Worm (Caenorhabditis elegans) whole organism, L1 larva: ENCODE results near the gene F49C12.1.
"Not testable (repeated sequence)": the region's sequence is repeated elsewhere in the genome, so short reads cannot be mapped to it uniquely, and the experiment has no call there.

Source experiments
- C04F5.9 ChIP-seq: sonication (generic microtip); optimal IDR thresholded peaks from 2 replicates; lab custom pipeline; 2016; ENCODE audit warnings: missing genetic modification characterization, missing compliant biosample characterization
- C16A3.4 ChIP-seq: fragments of 150-350 bp; optimal IDR thresholded peaks from 2 replicates; lab custom pipeline; 2014; ENCODE audit warnings: missing biosample characterization, missing genetic modification characterization
- Y116A8C.19 ChIP-seq: sonication (generic microtip); optimal IDR thresholded peaks from 2 replicates; lab custom pipeline; 2016; ENCODE audit warnings: missing compliant biosample characterization, missing genetic modification characterization, borderline replicate concordance
- aha-1 ChIP-seq: fragments of 150-350 bp; optimal IDR thresholded peaks from 2 replicates; lab custom pipeline; 2014; ENCODE audit warnings: missing biosample characterization, missing genetic modification characterization
- blmp-1 ChIP-seq: fragments of 150-350 bp; optimal IDR thresholded peaks from 2 replicates; lab custom pipeline; 2014; ENCODE audit warnings: missing biosample characterization, missing genetic modification characterization
- ceh-82 ChIP-seq, 3 experiments: fragments of 150-350 bp in 1 of 3; sonication (generic microtip) in 2 of 3; optimal IDR thresholded peaks; 2 replicates each; lab custom pipeline; 2014 to 2017; ENCODE audit warnings: missing biosample characterization in 3 of 3, missing genetic modification characterization in 3 of 3
- ceh-90 ChIP-seq: sonication (generic microtip); optimal IDR thresholded peaks from 2 replicates; lab custom pipeline; 2016; ENCODE audit warnings: missing genetic modification characterization, missing compliant biosample characterization
- ces-1 ChIP-seq: fragments of 150-350 bp; optimal IDR thresholded peaks from 2 replicates; lab custom pipeline; 2014; ENCODE audit warnings: missing biosample characterization, missing genetic modification reagents, missing genetic modification characterization
- efl-3 ChIP-seq: fragments of 200-800 bp; sonication (Bioruptor generic); optimal IDR thresholded peaks from 2 replicates; lab custom pipeline; 2018; ENCODE audit warnings: mild to moderate bottlenecking, missing genetic modification characterization, missing compliant biosample characterization
- elt-2 ChIP-seq: sonication (generic microtip); optimal IDR thresholded peaks from 2 replicates; lab custom pipeline; 2016; ENCODE audit warnings: missing genetic modification characterization, mild to moderate bottlenecking, inconsistent platforms, missing compliant biosample characterization, missing genetic modification reagents
- elt-3 ChIP-seq, 6 experiments: fragments of 150-350 bp in 1 of 6; sonication (generic microtip); optimal IDR thresholded peaks; 2 replicates each; lab custom pipeline; 2017 to 2018; ENCODE audit warnings: missing biosample characterization in 6 of 6, missing genetic modification characterization in 6 of 6, inconsistent platforms in 1 of 6
- ets-5 ChIP-seq: fragments of 200-800 bp; sonication (Bioruptor generic); IDR thresholded peaks from 2 replicates; pipeline ENCODE4 v1.3.6; 2022; ENCODE audit warnings: missing genetic modification characterization, missing compliant biosample characterization
- fkh-8 ChIP-seq: sonication (generic microtip); optimal IDR thresholded peaks from 2 replicates; lab custom pipeline; 2016; ENCODE audit warnings: mild to moderate bottlenecking, missing genetic modification characterization, missing compliant biosample characterization
- fos-1 ChIP-seq: fragments of 150-350 bp; optimal IDR thresholded peaks from 2 replicates; lab custom pipeline; 2014; ENCODE audit warnings: missing biosample characterization, missing genetic modification characterization
- grh-1 ChIP-seq: fragments of 200-800 bp; sonication (Bioruptor generic); IDR thresholded peaks from 2 replicates; pipeline ENCODE4 v1.3.6; 2022; ENCODE audit warnings: missing genetic modification reagents, missing genetic modification characterization, missing compliant biosample characterization
- hlh-4 ChIP-seq: sonication (generic microtip); optimal IDR thresholded peaks from 2 replicates; lab custom pipeline; 2016; ENCODE audit warnings: mild to moderate bottlenecking, missing genetic modification characterization, missing compliant biosample characterization
- jun-1 ChIP-seq: fragments of 150-350 bp; optimal IDR thresholded peaks from 2 replicates; lab custom pipeline; 2014; ENCODE audit warnings: missing biosample characterization, missing genetic modification reagents, missing genetic modification characterization
- lin-13 ChIP-seq: fragments of 150-350 bp; optimal IDR thresholded peaks from 2 replicates; lab custom pipeline; 2014; ENCODE audit warnings: missing biosample characterization, missing genetic modification reagents, missing genetic modification characterization
- lin-35 ChIP-seq, 2 experiments: fragments of 150-350 bp; optimal IDR thresholded peaks; 2 replicates each; lab custom pipeline; 2014; ENCODE audit warnings: missing biosample characterization in 2 of 2, missing genetic modification characterization in 2 of 2, missing genetic modification reagents in 2 of 2
- lin-39 ChIP-seq: fragments of 150-350 bp; optimal IDR thresholded peaks from 2 replicates; lab custom pipeline; 2014; ENCODE audit warnings: missing biosample characterization, missing genetic modification reagents, missing genetic modification characterization
- lsy-2 ChIP-seq, 2 experiments: fragments of 150-350 bp; optimal IDR thresholded peaks; 2 replicates each; lab custom pipeline; 2014; ENCODE audit warnings: missing biosample characterization in 2 of 2, missing genetic modification characterization in 2 of 2
- mdl-1 ChIP-seq, 2 experiments: fragments of 150-350 bp; optimal IDR thresholded peaks; 2 replicates each; lab custom pipeline; 2014 to 2017; ENCODE audit warnings: missing biosample characterization in 2 of 2, missing genetic modification characterization in 2 of 2, inconsistent platforms in 1 of 2
- mep-1 ChIP-seq: fragments of 150-350 bp; optimal IDR thresholded peaks from 2 replicates; lab custom pipeline; 2014; ENCODE audit warnings: missing biosample characterization, missing genetic modification characterization
- nhr-28 ChIP-seq: fragments of 150-350 bp; optimal IDR thresholded peaks from 2 replicates; lab custom pipeline; 2014; ENCODE audit warnings: missing biosample characterization, missing genetic modification characterization
- nhr-47 ChIP-seq: sonication (generic microtip); optimal IDR thresholded peaks from 2 replicates; lab custom pipeline; 2016; ENCODE audit warnings: mild to moderate bottlenecking, missing genetic modification characterization, moderate library complexity, missing compliant biosample characterization
- nhr-77 ChIP-seq: fragments of 150-350 bp; optimal IDR thresholded peaks from 2 replicates; lab custom pipeline; 2014; ENCODE audit warnings: missing biosample characterization, missing genetic modification characterization
- nhr-90 ChIP-seq: sonication (generic microtip); optimal IDR thresholded peaks from 2 replicates; lab custom pipeline; 2016; ENCODE audit warnings: mild to moderate bottlenecking, missing genetic modification characterization, missing compliant biosample characterization; ENCODE audit not compliant: poor library complexity
- pag-3 ChIP-seq: sonication (generic microtip); optimal IDR thresholded peaks from 2 replicates; lab custom pipeline; 2017; ENCODE audit warnings: missing genetic modification characterization, mild to moderate bottlenecking, missing compliant biosample characterization, antibody characterized with exemption, borderline replicate concordance; ENCODE audit not compliant: insufficient read depth
- pax-3 ChIP-seq: fragments of 200-800 bp; sonication (Bioruptor generic); optimal IDR thresholded peaks from 2 replicates; lab custom pipeline; 2018; ENCODE audit warnings: mild to moderate bottlenecking, missing genetic modification characterization, moderate library complexity, missing compliant biosample characterization
- pqm-1 ChIP-seq: sonication (generic microtip); optimal IDR thresholded peaks from 3 replicates; lab custom pipeline; 2017; ENCODE audit warnings: missing biosample characterization, missing genetic modification characterization
- swsn-7 ChIP-seq: sonication (generic microtip); optimal IDR thresholded peaks from 2 replicates; lab custom pipeline; 2016; ENCODE audit warnings: missing genetic modification characterization, missing compliant biosample characterization
- tbx-2 ChIP-seq: sonication (generic microtip); optimal IDR thresholded peaks from 2 replicates; lab custom pipeline; 2016; ENCODE audit warnings: missing genetic modification characterization, missing compliant biosample characterization
- unc-130 ChIP-seq: fragments of 150-350 bp; optimal IDR thresholded peaks from 2 replicates; lab custom pipeline; 2017; ENCODE audit warnings: missing biosample characterization, missing genetic modification characterization, inconsistent platforms
- unc-30 ChIP-seq: sonication (generic microtip); optimal IDR thresholded peaks from 2 replicates; lab custom pipeline; 2017; ENCODE audit warnings: missing biosample characterization, missing genetic modification characterization
- unc-62 ChIP-seq: fragments of 150-350 bp; optimal IDR thresholded peaks from 2 replicates; lab custom pipeline; 2014; ENCODE audit warnings: missing biosample characterization, missing genetic modification reagents, missing genetic modification characterization
- unc-86 ChIP-seq: sonication (generic microtip); optimal IDR thresholded peaks from 2 replicates; lab custom pipeline; 2016; ENCODE audit warnings: missing genetic modification characterization, missing compliant biosample characterization
- unc-98 ChIP-seq: fragments of 200-800 bp; sonication (Bioruptor generic); IDR thresholded peaks from 2 replicates; pipeline ENCODE4 v1.3.6; 2022; ENCODE audit warnings: missing genetic modification characterization, missing compliant biosample characterization
- ztf-11 ChIP-seq, 2 experiments: sonication (generic microtip); optimal IDR thresholded peaks; 2 replicates each; lab custom pipeline; 2016 to 2017; ENCODE audit warnings: missing genetic modification characterization in 2 of 2, missing biosample characterization in 1 of 2, missing compliant biosample characterization in 1 of 2
- ztf-4 ChIP-seq: fragments of 150-350 bp; optimal IDR thresholded peaks from 2 replicates; lab custom pipeline; 2014; ENCODE audit warnings: missing biosample characterization, missing genetic modification characterization

F49C12.1 gene

ce11 chrIV:9293825-9294224 is 2.3 kb downstream of the F49C12.1 start, which contains the start of gene nhr-264:
nhr-264 (minus strand) TSS chrIV:9293925.
- not testable (repeated sequence) for TF ChIP-seq unc-30 (tag; lab: Kevin White, UChicago); nhr-28 (tag; lab: Kevin White, UChicago); mep-1

DNA sequence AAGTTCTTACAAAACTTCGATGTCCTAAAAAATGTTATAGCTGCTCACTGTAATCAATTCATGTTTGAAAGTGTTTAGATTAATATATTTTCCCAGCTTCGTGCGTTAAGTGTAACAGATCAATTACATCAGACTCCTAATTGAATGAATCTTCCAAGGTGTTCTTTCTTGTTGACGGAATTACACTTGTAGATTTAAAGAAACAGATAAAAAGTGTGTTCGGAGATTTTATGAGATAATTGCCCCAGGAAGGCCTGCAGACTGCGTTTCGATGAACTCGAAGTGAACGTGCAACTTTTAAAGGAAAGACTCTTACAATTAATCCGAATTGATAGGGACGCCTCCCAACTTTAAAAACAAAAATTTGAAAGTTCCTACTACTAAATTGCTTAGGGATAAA is 6.5 kb downstream of the F49C12.1 start:
- TF ChIP-seq nhr-77 (tag; lab: Kevin White, UChicago): no peak
- TF ChIP-seq ceh-82 (tag; optimal IDR thresholded peaks at IDR 0.05; lab: Kevin White, UChicago): no peak
- no peak for TF ChIP-seq tbx-2 (tag; lab: Kevin White, UChicago)
- TF ChIP-seq elt-2 (tag; lab: Kevin White, UChicago): no peak
- no peak for TF ChIP-seq Y116A8C.19 (tag; lab: Kevin White, UChicago)
- TF ChIP-seq unc-98 (GFP tag; lab: Robert Waterston, UW): no peak
- TF ChIP-seq lin-39 (tag; lab: Kevin White, UChicago): no peak
- TF ChIP-seq mep-1: no peak
- TF ChIP-seq ets-5 (GFP tag; lab: Robert Waterston, UW): no peak
- no peak for TF ChIP-seq mdl-1 (tag; optimal IDR thresholded peaks at IDR 0.05; lab: Kevin White, UChicago)
- TF ChIP-seq nhr-47 (tag; lab: Kevin White, UChicago): no peak
- no peak for TF ChIP-seq fkh-8 (tag; lab: Kevin White, UChicago)
- no peak for TF ChIP-seq ces-1 (GFP tag; lab: Kevin White, UChicago)
- no peak for TF ChIP-seq unc-86
- TF ChIP-seq aha-1 (tag; lab: Kevin White, UChicago): no peak
- no peak for TF ChIP-seq grh-1
- TF ChIP-seq swsn-7 (tag; lab: Kevin White, UChicago): no peak
- TF ChIP-seq C16A3.4 (tag; lab: Kevin White, UChicago): no peak

DNA sequence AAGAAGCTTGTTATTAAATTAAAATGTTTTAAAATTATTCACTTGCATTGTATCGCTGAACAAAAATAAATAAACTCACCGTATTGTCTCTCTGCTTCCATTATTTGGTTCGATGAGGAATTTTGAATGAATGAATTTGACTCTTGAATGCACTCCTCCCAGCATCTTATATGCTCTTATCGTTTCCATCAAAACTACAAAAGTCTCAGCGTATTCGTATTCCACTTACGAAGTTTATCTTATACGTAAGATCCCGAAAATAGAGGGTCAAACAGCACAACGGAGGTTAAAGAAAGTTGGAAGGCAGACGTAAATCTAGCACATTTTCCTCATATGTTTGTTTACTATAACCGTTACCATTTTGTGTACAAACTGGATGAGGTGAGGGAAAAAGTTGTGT is 9.8 kb downstream of the F49C12.1 start, which contains the start of gene nhr-267:
Gene nhr-267, minus strand, starts transcription at position 101 of the 400 bp plus-strand sequence.
- TF ChIP-seq blmp-1 (tag; lab: Kevin White, UChicago); lsy-2 (tag; optimal IDR thresholded peaks at IDR 0.05; lab: Kevin White, UChicago); nhr-90 (tag; lab: Kevin White, UChicago): not testable (repeated sequence)

ce11 chrIV:9274008-9274529 is 22.1 kb downstream of the F49C12.1 start, which contains the start of gene nmy-3:
nmy-3 (plus strand) TSS chrIV:9274479.
- no peak for TF ChIP-seq ztf-4 (tag; lab: Kevin White, UChicago)
- TF ChIP-seq elt-3 (tag; optimal IDR thresholded peaks at IDR 0.05; lab: Kevin White, UChicago): no peak
- TF ChIP-seq ztf-11 (tag; optimal IDR thresholded peaks at IDR 0.05; lab: Kevin White, UChicago): no peak
- TF ChIP-seq pax-3 (tag; lab: Kevin White, UChicago): no peak
- TF ChIP-seq, all 84 proteins: peak for 0

DNA sequence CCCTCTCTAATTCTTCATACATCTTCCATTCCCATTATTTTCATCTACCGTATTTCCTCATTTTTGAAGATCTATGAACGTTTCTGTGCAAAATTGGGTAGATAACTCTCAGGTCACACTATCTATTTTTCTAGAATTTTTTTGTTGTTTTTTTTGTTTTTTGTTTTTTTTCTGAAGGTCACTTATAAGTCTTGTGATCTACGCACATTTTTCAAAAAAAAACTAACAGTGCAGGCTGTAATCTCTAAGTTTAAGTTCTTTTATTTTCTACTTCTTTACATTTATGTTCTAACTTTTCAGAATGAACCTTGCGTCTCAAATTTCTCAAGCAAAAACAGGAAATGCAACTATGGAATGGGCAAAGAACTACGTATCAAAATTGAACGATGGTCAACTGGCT is 26.4 kb downstream of the F49C12.1 start, which contains the start of gene flh-3:
Gene flh-3, plus strand, starts transcription at position 301 of the 400 bp plus-strand sequence.
- TF ChIP-seq ceh-82 (tag; optimal IDR thresholded peaks at IDR 0.05; lab: Kevin White, UChicago) (no peak), nhr-47 (tag; lab: Kevin White, UChicago) (no peak), jun-1 (tag; lab: Kevin White, UChicago) (no peak), lsy-2 (tag; optimal IDR thresholded peaks at IDR 0.05; lab: Kevin White, UChicago) (no peak), unc-130 (tag; lab: Kevin White, UChicago) (no peak), pag-3 (tag; lab: Kevin White, UChicago) (no peak), hlh-4 (tag; lab: Kevin White, UChicago) (no peak), lin-35 (GFP tag; optimal IDR thresholded peaks at IDR 0.05; lab: Kevin White, UChicago) (no peak), unc-62 (GFP tag; lab: Kevin White, UChicago) (no peak), fos-1 (tag; lab: Kevin White, UChicago) (no peak), lin-13 (no peak), efl-3 (no peak), ceh-90 (tag; lab: Kevin White, UChicago) (no peak), pqm-1 (no peak), fkh-8 (tag; lab: Kevin White, UChicago) (no peak), C04F5.9 (tag; lab: Kevin White, UChicago) (no peak)
- TF ChIP-seq, all 84 proteins: peak for 0
